Fruit fly (Drosophila melanogaster): ENCODE measurements around the gene CG13050.

Gene CG13050

dm6 chr3L:16228659-16229205 is 50.3 kb downstream of the CG13050 start, which contains the start of gene Tmx3 (continued):
- TF ChIP-seq CG6813 (GFP tag; optimal IDR thresholded peaks at IDR 0.05) (peak; percentile 46), CG18619 (GFP tag; optimal IDR thresholded peaks at IDR 0.05) (peak; percentile 84), Mes4 (GFP tag; optimal IDR thresholded peaks at IDR 0.05) (no peak), lola (GFP tag; optimal IDR thresholded peaks at IDR 0.05) (peak in 1 of 3 experiments; percentile 91), aop (GFP tag; IDR thresholded peaks at IDR 0.05) (peak; percentile 85), ranshi (GFP tag; IDR thresholded peaks at IDR 0.05) (peak; percentile 95), CG4707 (GFP tag; optimal IDR thresholded peaks at IDR 0.05) (no peak), CG12236 (GFP tag; optimal IDR thresholded peaks at IDR 0.05) (no peak), CG15073 (GFP tag; optimal IDR thresholded peaks at IDR 0.05) (peak; percentile 42), sob (GFP tag; IDR thresholded peaks at IDR 0.05) (peak; percentile 95), CG14050 (GFP tag; IDR thresholded peaks at IDR 0.05) (peak; percentile 78), pfk (GFP tag; optimal IDR thresholded peaks at IDR 0.05) (no peak), HLH54F (GFP tag; optimal IDR thresholded peaks at IDR 0.05) (peak; percentile 59), CG17568 (GFP tag; optimal IDR thresholded peaks at IDR 0.05) (no peak), Lhr (GFP tag; optimal IDR thresholded peaks at IDR 0.05) (peak; percentile 83), Xrp1 (GFP tag; IDR thresholded peaks at IDR 0.05) (peak; percentile 90), ERR (GFP tag; optimal IDR thresholded peaks at IDR 0.05) (no peak), Xbp1 (GFP tag; optimal IDR thresholded peaks at IDR 0.05) (peak; percentile 93), CG11723 (GFP tag; optimal IDR thresholded peaks at IDR 0.05) (no peak), CG7928 (GFP tag; optimal IDR thresholded peaks at IDR 0.05) (peak; percentile 33), HmgZ (tag; optimal IDR thresholded peaks at IDR 0.05) (peak; percentile 78), grau (tag; optimal IDR thresholded peaks at IDR 0.05) (peak; percentile 91), CG3726 (GFP tag; IDR thresholded peaks at IDR 0.05) (peak; percentile 89), caup (GFP tag; optimal IDR thresholded peaks at IDR 0.05; ENCODE audit: severe bottlenecking) (peak; percentile 62), Dfd (GFP tag; optimal IDR thresholded peaks at IDR 0.05) (no peak), Rx (GFP tag; IDR thresholded peaks at IDR 0.05) (peak; percentile 89), ac (GFP tag; optimal IDR thresholded peaks at IDR 0.05) (no peak), CHES-1-like (GFP tag; optimal IDR thresholded peaks at IDR 0.05) (peak; percentile 55), Pdp1 (GFP tag; optimal IDR thresholded peaks at IDR 0.05) (peak in 1 of 2 experiments; percentile 66), CG4282 (GFP tag; optimal IDR thresholded peaks at IDR 0.05) (peak; percentile 3), CG8944 (GFP tag; optimal IDR thresholded peaks at IDR 0.05) (peak; percentile 62), CG30431 (GFP tag; optimal IDR thresholded peaks at IDR 0.05) (peak; percentile 66), bcd (GFP tag; optimal IDR thresholded peaks at IDR 0.05) (peak; percentile 86), Drgx (GFP tag; IDR thresholded peaks at IDR 0.05) (peak; percentile 90), bab2 (GFP tag; optimal IDR thresholded peaks at IDR 0.05) (peak; percentile 66), Fer1 (GFP tag; optimal IDR thresholded peaks at IDR 0.05) (no peak), CG1233 (GFP tag; optimal IDR thresholded peaks at IDR 0.05) (peak; percentile 85), tgo (GFP tag; IDR thresholded peaks at IDR 0.05) (peak; percentile 94), maf-S (GFP tag; optimal IDR thresholded peaks at IDR 0.05) (peak; percentile 49), CG10565 (GFP tag; optimal IDR thresholded peaks at IDR 0.05) (no peak), dati (GFP tag; IDR thresholded peaks at IDR 0.05) (peak; percentile 72), dmrt11E (tag; optimal IDR thresholded peaks at IDR 0.05) (peak; percentile 89), CG14441 (GFP tag; IDR thresholded peaks at IDR 0.05) (peak; percentile 94), bsh (GFP tag; optimal IDR thresholded peaks at IDR 0.05) (peak in 1 of 2 experiments; percentile 90), CG9797 (GFP tag; optimal IDR thresholded peaks at IDR 0.05) (peak; percentile 38), HLHmδ (GFP tag; optimal IDR thresholded peaks at IDR 0.05) (no peak), CG30403 (GFP tag; optimal IDR thresholded peaks at IDR 0.05) (peak; percentile 90), HLH3B (GFP tag; IDR thresholded peaks at IDR 0.05) (peak; percentile 92), CG5180 (GFP tag; optimal IDR thresholded peaks at IDR 0.05) (peak; percentile 9), CG10979 (tag; optimal IDR thresholded peaks at IDR 0.05) (peak; percentile 79)

Measured in whole organism, embryonic.